Fruit fly (Drosophila melanogaster): ENCODE results near the gene AANATL2.

AANATL2 gene

dm6 chr2L:6283376-6283775 lies 27.7 kb downstream of the AANATL2 start (continued):
- TF ChIP-seq pan (optimal IDR thresholded peaks at IDR 0.05) = no peak
- TF ChIP-seq pan (GFP tag; optimal IDR thresholded peaks at IDR 0.05 in 1 of 2, IDR thresholded peaks at IDR 0.05 in 1 of 2) = no peak
- 0 out of 2 replicates have a peak, but pooled peaks have one; percentile 45 for TF ChIP-seq ara (GFP tag; IDR thresholded peaks at IDR 0.05)
- peak; percentile 57 for TF ChIP-seq dmrt99B (tag; optimal IDR thresholded peaks at IDR 0.05)
- TF ChIP-seq CG30431 (GFP tag; optimal IDR thresholded peaks at IDR 0.05) = no peak
- TF ChIP-seq CG17361 (GFP tag; IDR thresholded peaks at IDR 0.05) = peak; percentile 53; the same call in 2 of the 3 replicates
- peak; percentile 14 for TF ChIP-seq Mes4 (GFP tag; optimal IDR thresholded peaks at IDR 0.05)
- peak; percentile 39 for TF ChIP-seq Ets65A (GFP tag)
- no peak for TF ChIP-seq CG4820 (GFP tag; optimal IDR thresholded peaks at IDR 0.05)
- TF ChIP-seq HLH3B (GFP tag; IDR thresholded peaks at IDR 0.05) = peak; percentile 34; the same call in 1 of the 2 replicates
- TF ChIP-seq CG5180 (GFP tag; optimal IDR thresholded peaks at IDR 0.05) = peak; percentile 45
- TF ChIP-seq CG33213 (GFP tag; optimal IDR thresholded peaks at IDR 0.05) = peak; percentile 17
- no peak for TF ChIP-seq E2f2 (GFP tag; IDR thresholded peaks at IDR 0.05)
- TF ChIP-seq Max (GFP tag; optimal IDR thresholded peaks at IDR 0.05) = no peak
- TF ChIP-seq B-H1 (GFP tag; IDR thresholded peaks at IDR 0.05) = no peak
- TF ChIP-seq Med (GFP tag) = peak; percentile 85
- no peak; the same call in 1 of the 2 replicates for TF ChIP-seq CG4360 (GFP tag; IDR thresholded peaks at IDR 0.05)
- peak; percentile 29 for TF ChIP-seq Fer3 (tag; optimal IDR thresholded peaks at IDR 0.05)
- TF ChIP-seq CG13123 (GFP tag; optimal IDR thresholded peaks at IDR 0.05) = no peak
- peak; percentile 63 for TF ChIP-seq CG14710 (tag; optimal IDR thresholded peaks at IDR 0.05)
- peak; percentile 57 for TF ChIP-seq BtbVII (GFP tag; optimal IDR thresholded peaks at IDR 0.05)
- peak; percentile 86 for TF ChIP-seq kni (GFP tag; optimal IDR thresholded peaks at IDR 0.05)
- peak; percentile 42 for TF ChIP-seq CG13424 (tag; optimal IDR thresholded peaks at IDR 0.05)
- TF ChIP-seq gsb-n (tag; optimal IDR thresholded peaks at IDR 0.05) = peak; percentile 61
- peak; percentile 21 for TF ChIP-seq Fer1 (GFP tag; optimal IDR thresholded peaks at IDR 0.05)
- TF ChIP-seq CG32532 (GFP tag; IDR thresholded peaks at IDR 0.05) = no peak
- 0 out of 3 replicates have a peak, but pooled peaks have one; percentile 31 for TF ChIP-seq CG7357 (GFP tag; IDR thresholded peaks at IDR 0.05)
- TF ChIP-seq Gsc (GFP tag; IDR thresholded peaks at IDR 0.05) = no peak
- TF ChIP-seq CG2712 (tag; optimal IDR thresholded peaks at IDR 0.05) = peak; percentile 51
- TF ChIP-seq dati (GFP tag; IDR thresholded peaks at IDR 0.05) = no peak
- TF ChIP-seq CG7372 (GFP tag; IDR thresholded peaks at IDR 0.05) = no peak
- no peak for TF ChIP-seq NK7.1 (GFP tag; optimal IDR thresholded peaks at IDR 0.05)
- peak; percentile 69 for TF ChIP-seq CG8359 (GFP tag; optimal IDR thresholded peaks at IDR 0.05; ENCODE audit: borderline replicate concordance)
- TF ChIP-seq Nf-YB (GFP tag; optimal IDR thresholded peaks at IDR 0.05) = peak; percentile 0
- TF ChIP-seq stwl (tag; optimal IDR thresholded peaks at IDR 0.05) = no peak
- no peak for TF ChIP-seq Gug (GFP tag; IDR thresholded peaks at IDR 0.05)
- no peak for TF ChIP-seq NC2α (GFP tag; optimal IDR thresholded peaks at IDR 0.05)
- peak; percentile 71 for TF ChIP-seq odd (GFP tag; optimal IDR thresholded peaks at IDR 0.05)
- peak; percentile 11 for TF ChIP-seq CG13296 (GFP tag; optimal IDR thresholded peaks at IDR 0.05)
- TF ChIP-seq her (GFP tag; optimal IDR thresholded peaks at IDR 0.05) = no peak
- no peak for TF ChIP-seq CG6654 (GFP tag; optimal IDR thresholded peaks at IDR 0.05)
- peak; percentile 19 for TF ChIP-seq CG17186 (GFP tag; optimal IDR thresholded peaks at IDR 0.05)

- TF ChIP-seq kah (GFP tag; optimal IDR thresholded peaks at IDR 0.05) = no peak
- TF ChIP-seq CG10462 (GFP tag; optimal IDR thresholded peaks at IDR 0.05) = no peak
- TF ChIP-seq NK7.1 (GFP tag; optimal IDR thresholded peaks at IDR 0.05) = no peak
- no peak for TF ChIP-seq jumu (GFP tag; optimal IDR thresholded peaks at IDR 0.05)
- no peak for TF ChIP-seq ro (GFP tag; IDR thresholded peaks at IDR 0.05)
- TF ChIP-seq CG1647 (GFP tag; optimal IDR thresholded peaks at IDR 0.05) = no peak
- peak; percentile 37 for TF ChIP-seq CG9727 (GFP tag; optimal IDR thresholded peaks at IDR 0.05)
- TF ChIP-seq ind (GFP tag; optimal IDR thresholded peaks at IDR 0.05) = no peak
- peak; percentile 49 for TF ChIP-seq twi (tag; optimal IDR thresholded peaks at IDR 0.05)
- peak; percentile 16 for TF ChIP-seq Nf-YB (GFP tag; optimal IDR thresholded peaks at IDR 0.05)
- no peak for TF ChIP-seq CG13624 (GFP tag; optimal IDR thresholded peaks at IDR 0.05)
- peak in 1 of 3 experiments; percentile 46 for TF ChIP-seq Stat92E (GFP tag; optimal IDR thresholded peaks at IDR 0.05)
- no peak for TF ChIP-seq sim (GFP tag; IDR thresholded peaks at IDR 0.05)
- no peak for TF ChIP-seq CG2129 (GFP tag; IDR thresholded peaks at IDR 0.05; ENCODE audit: partially characterized antibody)
These were observed 35.9 kb downstream of the AANATL2 start for dm6 chr2L:6291605-6292004.

All from whole organism, embryonic.